Fruit fly (Drosophila melanogaster): ENCODE measurements around the gene CG1958.

The CG1958 gene

DNA sequence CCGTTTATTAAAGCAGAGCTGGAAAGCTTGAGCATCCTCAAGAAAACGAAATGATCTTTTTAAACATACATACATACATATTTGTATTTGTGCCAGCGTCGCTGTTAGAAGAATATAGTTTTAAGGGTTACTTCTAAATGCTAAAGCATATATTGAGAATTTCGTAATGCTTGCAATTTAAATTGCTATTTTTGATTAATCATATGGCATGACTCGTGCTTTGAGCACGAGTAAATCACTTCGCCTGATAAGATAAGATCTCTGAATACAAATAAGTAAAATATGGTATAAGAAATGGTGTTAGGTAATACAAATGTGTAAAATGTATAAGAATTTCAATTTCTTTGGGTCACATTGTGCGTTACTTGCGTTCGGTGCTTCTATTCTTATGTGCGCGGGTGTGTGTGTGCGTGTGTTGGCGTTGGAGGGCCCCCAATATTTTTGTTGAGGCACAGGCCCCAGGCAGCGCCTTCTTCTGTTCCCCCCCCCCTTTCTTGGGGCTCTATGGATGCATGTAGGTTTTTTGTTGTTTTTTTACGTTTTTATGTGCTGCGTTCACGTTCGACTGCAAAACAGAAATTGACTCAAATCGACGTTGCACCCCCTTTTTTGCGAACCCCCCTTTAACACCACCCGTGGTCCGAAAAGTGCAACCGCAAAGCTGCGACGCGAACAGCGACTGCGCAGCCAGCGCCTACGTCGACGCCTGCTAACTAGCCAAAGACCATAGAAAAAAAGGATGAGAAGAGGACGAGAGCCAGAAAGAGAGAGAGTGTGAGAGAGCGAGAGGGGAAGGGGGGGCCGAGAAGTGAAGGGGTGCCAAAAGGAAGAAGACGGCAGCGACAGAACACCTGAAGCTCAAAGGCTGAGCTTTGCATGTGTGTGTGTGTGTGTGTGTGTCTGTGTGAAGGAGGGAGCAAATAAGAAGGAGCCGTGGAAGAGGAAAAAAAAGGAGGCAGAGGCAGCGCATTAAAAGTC lies 34.9 kb downstream of the CG1958 start:
- TF ChIP-seq CG17801 (GFP tag; optimal IDR thresholded peaks at IDR 0.05; ENCODE audit: partially characterized antibody): no peak

DNA sequence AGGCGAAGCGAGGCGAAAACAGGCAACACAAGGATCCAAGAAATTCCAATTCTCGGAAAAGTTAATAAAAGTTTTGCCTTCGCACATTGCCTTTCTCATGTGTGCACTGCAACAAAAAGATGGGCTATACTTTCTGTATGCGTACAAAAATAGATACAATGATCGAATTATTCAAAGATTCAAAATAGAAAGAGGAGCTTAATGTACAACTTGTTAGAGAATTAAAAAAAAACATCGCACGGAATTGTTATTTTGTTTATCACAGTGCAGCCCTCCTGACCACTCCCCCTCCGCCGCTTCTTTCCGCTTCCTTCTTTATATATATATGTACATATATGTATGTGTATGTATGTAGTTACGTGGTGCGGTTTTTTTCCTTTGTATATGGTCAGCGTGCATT lies 35.6 kb downstream of the CG1958 start:
- TF ChIP-seq CG17801 (GFP tag; optimal IDR thresholded peaks at IDR 0.05; ENCODE audit: partially characterized antibody): no peak

DNA sequence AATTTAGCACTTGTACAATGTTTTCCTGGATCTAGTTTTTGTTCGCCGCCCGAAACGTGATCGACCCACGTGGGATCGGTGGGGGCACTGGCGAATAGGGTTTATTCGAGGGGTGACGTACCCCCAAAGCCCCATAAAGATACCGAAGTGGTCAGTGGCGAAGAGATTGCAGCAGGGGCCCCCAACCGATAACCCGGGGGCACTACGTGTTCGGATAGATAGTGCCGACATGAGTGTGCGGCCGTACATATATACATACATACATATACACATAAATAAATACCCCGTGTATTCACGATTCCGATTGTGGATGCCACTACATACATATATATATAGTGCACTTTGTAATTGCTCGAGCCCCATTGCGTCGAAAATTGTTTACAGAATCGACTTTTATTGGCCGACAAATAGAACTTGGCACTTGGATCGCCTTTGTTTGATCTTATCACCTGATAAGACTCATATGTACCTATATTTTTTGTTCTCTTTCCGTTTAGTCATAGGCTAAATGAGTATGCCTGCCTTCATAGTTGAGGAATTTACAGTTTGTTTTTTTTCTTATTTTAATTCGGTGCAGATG lies 37.2 kb downstream of the CG1958 start:
- no peak for TF ChIP-seq CG17801 (GFP tag; optimal IDR thresholded peaks at IDR 0.05; ENCODE audit: partially characterized antibody)

DNA sequence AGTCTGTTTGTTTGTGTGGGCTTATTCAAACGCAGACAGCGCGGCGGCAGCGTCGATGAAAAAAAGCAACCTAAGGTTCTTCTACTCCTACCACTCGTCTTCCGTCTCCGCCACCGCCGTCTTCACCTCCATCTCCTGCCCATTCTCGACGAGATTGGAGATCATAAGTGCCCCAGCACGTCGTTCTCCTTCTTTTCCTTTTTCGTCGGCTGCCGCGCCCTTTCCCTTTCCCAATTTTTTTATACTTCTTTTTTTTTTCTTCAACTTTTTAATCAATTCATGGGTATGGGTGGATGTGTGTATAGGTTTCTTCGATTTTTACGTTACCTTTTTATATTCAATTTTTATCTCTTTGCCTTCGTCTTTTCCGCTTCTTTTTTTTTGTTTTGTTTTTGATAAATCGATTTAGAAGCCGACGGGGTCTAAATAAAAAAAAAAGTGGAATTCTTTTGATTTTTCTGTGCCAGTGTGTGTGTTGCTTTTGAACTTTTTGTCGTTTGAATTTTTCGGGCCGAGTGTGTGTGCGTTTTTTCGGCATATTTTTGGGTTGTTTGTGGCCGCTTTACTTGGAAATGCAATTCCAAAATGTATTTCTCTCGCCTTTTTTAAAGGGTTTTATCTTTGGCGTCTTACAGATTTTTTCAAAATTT lies 38.2 kb downstream of the CG1958 start:
- no peak for TF ChIP-seq CG17801 (GFP tag; optimal IDR thresholded peaks at IDR 0.05; ENCODE audit: partially characterized antibody)

DNA sequence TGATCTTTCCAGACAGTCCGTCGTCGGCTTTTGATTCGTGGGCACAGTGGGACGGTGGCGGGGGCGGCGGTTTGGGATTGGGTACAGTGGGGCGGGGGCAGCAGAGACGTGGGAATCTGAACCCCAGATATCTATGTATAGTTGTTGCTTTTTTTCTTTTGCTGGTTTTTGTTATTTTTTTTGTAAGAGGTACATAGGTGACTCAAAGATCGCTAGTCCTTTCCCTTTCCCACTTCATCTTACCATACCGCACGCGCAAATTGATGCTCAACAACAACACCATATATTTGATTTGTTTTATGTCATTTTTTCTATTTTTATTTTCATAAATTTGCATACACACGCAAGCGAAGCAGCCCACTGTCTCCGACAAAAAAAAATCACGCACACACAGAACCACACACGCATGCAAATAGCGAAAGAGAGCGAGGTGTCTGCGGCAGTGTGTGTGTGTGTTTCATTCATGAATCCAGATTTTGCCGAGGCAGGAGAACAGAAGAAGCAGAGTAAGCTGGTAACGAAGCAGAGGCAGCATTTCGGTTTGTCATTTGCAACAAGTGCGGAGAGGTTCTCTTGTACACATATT lies 39.1 kb downstream of the CG1958 start:
- TF ChIP-seq CG17801 (GFP tag; optimal IDR thresholded peaks at IDR 0.05; ENCODE audit: partially characterized antibody): no peak

DNA sequence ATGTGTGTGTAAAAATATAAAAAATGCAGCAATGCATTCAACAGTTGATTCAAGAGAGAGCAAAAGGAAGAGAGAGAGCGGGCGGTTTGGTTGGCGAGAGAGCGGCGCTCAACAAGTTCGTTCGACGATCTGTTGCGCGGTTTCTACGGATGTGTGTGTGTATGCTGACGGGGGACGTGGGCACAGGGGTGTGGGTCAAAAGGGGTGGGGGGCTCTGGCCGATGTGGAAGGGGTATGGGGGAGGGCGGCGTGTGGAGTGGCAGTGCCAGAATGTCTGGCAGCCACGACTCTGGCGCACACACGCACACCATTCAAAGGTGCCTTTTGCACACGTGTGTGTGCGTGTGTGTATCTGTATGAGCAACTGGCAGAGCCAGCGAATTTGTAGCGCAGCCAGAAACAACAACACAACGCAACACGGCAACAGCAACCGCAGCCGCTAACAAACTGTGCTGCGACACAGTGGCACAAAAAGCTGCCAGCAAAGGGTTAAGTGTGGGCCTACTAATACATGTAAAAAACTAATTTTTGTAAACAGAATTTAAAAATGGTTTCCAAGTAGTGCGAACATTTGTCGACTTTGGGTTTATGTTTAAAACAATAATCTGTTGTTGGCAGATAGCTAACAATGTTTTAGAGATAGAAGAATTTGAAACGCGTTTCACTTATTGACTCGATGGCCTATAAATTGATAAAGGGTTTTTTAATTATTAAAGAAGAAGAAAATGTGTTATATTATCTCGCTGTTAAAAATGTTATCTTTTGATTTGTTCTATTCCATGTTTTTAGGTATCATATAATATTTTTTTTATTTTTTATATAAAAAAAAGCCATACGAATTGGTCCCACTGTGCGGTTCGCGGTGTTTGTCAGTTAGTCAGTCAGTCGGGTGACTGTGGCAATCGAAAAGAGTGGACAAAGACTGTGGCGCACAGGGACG lies 40.1 kb downstream of the CG1958 start:
- TF ChIP-seq CG17801 (GFP tag; optimal IDR thresholded peaks at IDR 0.05; ENCODE audit: partially characterized antibody): no peak

DNA sequence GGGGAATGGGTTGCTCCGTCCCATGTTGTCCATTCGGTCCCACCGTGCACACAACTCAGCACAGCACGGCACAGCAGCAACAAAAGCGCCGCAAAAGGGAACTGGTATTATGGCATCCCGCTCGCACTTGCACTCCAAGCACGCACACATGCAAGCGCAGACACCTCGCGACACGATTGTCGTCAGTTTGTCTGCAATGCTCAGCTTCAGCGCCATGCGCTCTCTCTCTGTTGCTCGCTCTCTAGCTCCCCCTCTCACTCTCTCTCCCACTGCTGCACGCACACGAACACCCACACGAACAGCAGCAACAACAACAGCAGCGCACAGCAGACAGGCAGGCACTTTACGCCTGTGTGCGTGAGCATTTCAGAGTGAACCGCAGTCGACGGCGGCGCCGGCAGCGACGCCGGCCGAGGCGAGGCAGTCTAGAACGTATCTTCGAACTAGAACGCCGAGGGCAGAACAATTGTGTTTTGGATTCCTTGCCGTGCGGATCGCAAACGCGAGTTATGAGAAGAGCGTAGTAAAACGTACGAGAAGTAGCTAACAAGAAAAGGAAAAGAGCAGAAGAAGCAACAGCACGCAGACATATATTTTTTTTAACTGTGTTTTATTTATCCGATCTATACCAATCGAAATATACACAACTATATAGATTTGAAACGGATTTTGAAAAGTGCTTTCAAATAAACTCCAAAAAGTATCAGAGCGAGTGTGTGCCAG lies 40.9 kb downstream of the CG1958 start, which contains the start of gene brk:
brk (plus strand) TSS at position 462 of the 723 bp plus-strand sequence.
- TF ChIP-seq CG17801 (GFP tag; optimal IDR thresholded peaks at IDR 0.05; ENCODE audit: partially characterized antibody): peak; percentile 7

DNA sequence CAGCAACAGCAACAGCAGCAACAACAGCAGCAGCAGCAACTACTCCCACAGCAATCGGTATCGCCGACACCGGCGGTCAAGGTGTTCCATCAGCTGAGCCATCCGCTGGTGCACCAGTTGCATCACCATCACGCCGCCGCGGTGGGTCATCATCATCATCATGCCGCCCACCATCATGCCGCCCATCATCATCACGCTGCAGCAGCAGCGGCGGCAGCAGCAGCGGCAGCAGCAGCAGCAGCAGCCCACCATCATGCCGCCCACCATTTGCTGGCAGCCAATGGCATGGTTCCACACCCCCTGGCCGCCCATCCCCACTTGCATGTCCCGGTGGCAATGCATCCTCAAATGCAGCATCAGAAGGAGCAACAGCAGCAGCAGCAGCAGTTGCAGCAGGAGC lies 42.1 kb downstream of the CG1958 start:
- no peak for TF ChIP-seq CG17801 (GFP tag; optimal IDR thresholded peaks at IDR 0.05; ENCODE audit: partially characterized antibody)

DNA sequence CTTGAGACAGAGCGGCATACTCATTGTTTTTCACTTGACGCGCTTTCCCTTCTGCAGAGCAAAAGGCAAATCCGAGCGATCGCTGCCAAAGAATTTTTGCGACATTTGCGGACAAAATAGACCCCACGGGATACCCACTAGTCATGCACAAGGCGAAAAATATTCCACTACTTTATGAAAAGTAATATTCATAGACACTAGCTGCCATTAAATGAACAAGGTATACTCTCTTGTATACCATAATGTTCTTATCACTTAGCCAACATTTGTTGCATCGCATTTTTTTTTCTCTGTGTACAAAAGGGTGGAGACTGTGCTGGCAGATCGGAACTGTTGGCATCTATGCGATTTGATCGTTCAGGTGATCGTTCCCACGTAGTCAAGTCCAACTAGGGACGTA lies 45.7 kb downstream of the CG1958 start:
- no peak for TF ChIP-seq CG17801 (GFP tag; optimal IDR thresholded peaks at IDR 0.05; ENCODE audit: partially characterized antibody)

DNA sequence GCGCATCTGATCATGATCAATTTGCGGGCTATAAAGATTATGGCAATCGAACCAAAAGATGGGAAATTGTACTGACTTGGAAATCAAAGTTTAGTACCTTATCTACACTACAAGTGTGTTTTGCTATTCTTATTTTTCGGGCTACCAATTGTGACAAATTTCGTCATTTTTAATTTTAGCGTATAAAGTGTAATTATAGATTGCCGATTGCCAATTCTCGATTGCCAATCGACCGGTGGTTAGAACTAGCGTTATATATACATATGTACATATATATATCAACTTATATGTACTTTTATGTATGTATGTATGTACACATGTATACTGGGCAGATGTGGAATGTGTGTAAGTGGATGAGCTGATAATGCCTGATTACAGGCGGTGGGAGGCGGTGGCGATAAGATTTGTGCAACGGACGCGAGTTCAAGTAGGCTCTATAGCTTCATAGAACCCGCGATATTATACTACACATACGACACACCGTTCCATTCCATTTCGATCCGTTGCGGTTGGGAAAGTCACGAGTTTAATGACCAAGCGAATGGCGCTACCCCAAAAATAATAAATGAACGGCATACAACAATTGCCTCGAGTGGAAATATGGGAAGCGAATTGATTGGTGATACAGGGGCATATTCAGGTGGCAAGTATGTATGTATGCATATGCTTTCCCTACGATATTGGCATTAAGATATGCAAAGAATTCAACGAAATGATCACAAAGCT lies 49.4 kb downstream of the CG1958 start:
- TF ChIP-seq CG17801 (GFP tag; optimal IDR thresholded peaks at IDR 0.05; ENCODE audit: partially characterized antibody): no peak
